Worm (Caenorhabditis elegans): Measurements from ENCODE around the gene F56B3.6.

The F56B3.6 gene

DNA sequence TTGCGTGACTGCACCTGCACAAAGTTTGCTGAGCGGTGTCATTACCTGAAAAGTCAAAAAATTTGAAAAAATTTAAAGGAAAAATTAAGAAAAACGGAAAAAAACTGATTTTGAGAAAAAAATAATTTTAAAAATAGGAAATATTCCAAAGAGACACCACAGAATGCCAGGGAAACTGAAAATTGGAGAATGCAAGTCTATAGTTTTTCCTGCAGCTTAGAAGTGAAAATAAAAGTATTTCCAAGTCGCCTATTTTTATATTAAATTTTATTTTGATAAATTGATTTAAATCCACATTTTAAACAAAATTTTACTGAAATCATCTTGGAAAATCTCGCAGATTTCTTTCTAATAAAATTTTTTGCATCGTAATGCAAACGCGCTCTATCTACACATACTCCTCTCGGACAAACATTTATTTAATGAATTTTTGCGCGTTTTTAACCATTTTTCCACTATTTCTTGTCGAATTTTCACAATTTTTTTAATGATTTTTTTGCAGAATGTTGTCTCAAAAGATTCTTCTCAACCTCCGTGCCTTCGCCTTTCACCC is 8.7 kb downstream of the F56B3.6 start, which contains the start of the genes F56B3.11 and ech-5 (continued):
- peak; percentile 5 for TF ChIP-seq fkh-10 (GFP tag; optimal IDR thresholded peaks at IDR 0.05)
- TF ChIP-seq rbr-2 (tag; optimal IDR thresholded peaks at IDR 0.05): peak; percentile 74
- no peak for TF ChIP-seq daf-19 (GFP tag; conservative IDR thresholded peaks at IDR 0.05)
- TF ChIP-seq mdt-29 (GFP tag; IDR thresholded peaks at IDR 0.05): no peak
- no peak for TF ChIP-seq dmd-9 (GFP tag; IDR thresholded peaks at IDR 0.05)
- no peak for TF ChIP-seq attf-4 (tag; optimal IDR thresholded peaks at IDR 0.05)
- no peak for TF ChIP-seq mxl-2 (GFP tag; conservative IDR thresholded peaks at IDR 0.05)
- TF ChIP-seq hmg-1.1 (GFP tag; IDR thresholded peaks at IDR 0.05): peak; percentile 69
- no peak for TF ChIP-seq F26F4.8 (GFP tag; conservative IDR thresholded peaks at IDR 0.05)
- TF ChIP-seq zip-11 (GFP tag; IDR thresholded peaks at IDR 0.05): no peak
- no peak for TF ChIP-seq T20F7.1 (GFP tag; optimal IDR thresholded peaks at IDR 0.05)
- no peak for TF ChIP-seq egl-27 (tag; optimal IDR thresholded peaks at IDR 0.05)
- no peak for TF ChIP-seq Y5F2A.4 (GFP tag; optimal IDR thresholded peaks at IDR 0.05)
- TF ChIP-seq ceh-44 (GFP tag; IDR thresholded peaks at IDR 0.05): no peak
- no peak for TF ChIP-seq madf-9 (GFP tag; conservative IDR thresholded peaks at IDR 0.05)
- no peak; the same call in 1 of the 2 replicates for TF ChIP-seq dmd-6 (GFP tag; IDR thresholded peaks at IDR 0.05)
- TF ChIP-seq nhr-10 (tag; optimal IDR thresholded peaks at IDR 0.05): no peak
- no peak for TF ChIP-seq ama-1 (optimal IDR thresholded peaks at IDR 0.05)
- TF ChIP-seq arid-1 (GFP tag; conservative IDR thresholded peaks at IDR 0.05): no peak
- TF ChIP-seq D1046.2 (GFP tag; IDR thresholded peaks at IDR 0.05): no peak
- TF ChIP-seq tra-1 (GFP tag; IDR thresholded peaks at IDR 0.05): no peak
- no peak for TF ChIP-seq zip-2 (tag; optimal IDR thresholded peaks at IDR 0.05)
- peak in 1 of 2 experiments; percentile 81 for TF ChIP-seq lsy-2 (tag; optimal IDR thresholded peaks at IDR 0.05)
- peak; percentile 36 for TF ChIP-seq hlh-30 (tag; optimal IDR thresholded peaks at IDR 0.05; ENCODE audit: insufficient read depth)
- TF ChIP-seq snpc-1.2 (GFP tag; IDR thresholded peaks at IDR 0.05): no peak
- peak; percentile 7 for TF ChIP-seq nhr-28 (tag; optimal IDR thresholded peaks at IDR 0.05)
- TF ChIP-seq F37D6.2 (tag; optimal IDR thresholded peaks at IDR 0.05): peak; percentile 54
- peak; percentile 61 for TF ChIP-seq zfp-2 (tag; optimal IDR thresholded peaks at IDR 0.05)
- no peak; the same call in 1 of the 2 replicates for TF ChIP-seq nhr-42 (GFP tag; IDR thresholded peaks at IDR 0.05)
- no peak for TF ChIP-seq nhr-11 (tag; optimal IDR thresholded peaks at IDR 0.05)
- TF ChIP-seq mdl-1 (tag; optimal IDR thresholded peaks at IDR 0.05): no peak
- TF ChIP-seq R02D3.7 (tag; optimal IDR thresholded peaks at IDR 0.05): no peak
- TF ChIP-seq nhr-48 (tag; optimal IDR thresholded peaks at IDR 0.05): peak; percentile 9
- TF ChIP-seq Y105C5A.15 (GFP tag; IDR thresholded peaks at IDR 0.05): no peak
- no peak for TF ChIP-seq vab-7 (GFP tag; IDR thresholded peaks at IDR 0.05)
- TF ChIP-seq ZK546.5 (tag; optimal IDR thresholded peaks at IDR 0.05): no peak
- no peak for TF ChIP-seq duxl-1 (tag; optimal IDR thresholded peaks at IDR 0.05; ENCODE audit: poor library complexity)
- TF ChIP-seq lin-29 (GFP tag; IDR thresholded peaks at IDR 0.05): no peak
- TF ChIP-seq ctbp-1 (GFP tag; IDR thresholded peaks at IDR 0.05): no peak
- no peak for TF ChIP-seq dmd-8 (GFP tag; IDR thresholded peaks at IDR 0.05)
- TF ChIP-seq nhr-237 (tag; optimal IDR thresholded peaks at IDR 0.05): no peak
- TF ChIP-seq lin-15B (tag; optimal IDR thresholded peaks at IDR 0.05): peak; percentile 69
- no peak for TF ChIP-seq zag-1 (tag; optimal IDR thresholded peaks at IDR 0.05)
- no peak for TF ChIP-seq mxl-3 (GFP tag; optimal IDR thresholded peaks at IDR 0.05)
- TF ChIP-seq ztf-7 (tag; optimal IDR thresholded peaks at IDR 0.05): no peak
- TF ChIP-seq Y75B8A.6 (GFP tag; IDR thresholded peaks at IDR 0.05): no peak
- no peak for TF ChIP-seq daf-12 (tag; optimal IDR thresholded peaks at IDR 0.05)
- no peak for TF ChIP-seq tag-97 (GFP tag; IDR thresholded peaks at IDR 0.05)
- no peak for TF ChIP-seq madf-5 (GFP tag; IDR thresholded peaks at IDR 0.05)
- no peak; the same call in 1 of the 2 replicates for TF ChIP-seq pha-4 (GFP tag; IDR thresholded peaks at IDR 0.05)
- no peak for TF ChIP-seq pha-4 (tag; optimal IDR thresholded peaks at IDR 0.05)
- no peak for TF ChIP-seq ztf-11 (tag; optimal IDR thresholded peaks at IDR 0.05)

Data from whole organism, L4 larva.